Fruit fly (Drosophila melanogaster) whole organism, adult: ENCODE measurements around the gene kumpel.

ENCODE experiments used
- CG12768 ChIP-seq: fragments of 200-800 bp; sonication (Bioruptor generic); optimal IDR thresholded peaks from 2 replicates; lab custom pipeline; 2017; ENCODE audit warnings: missing biosample characterization, missing genetic modification characterization, mild to moderate bottlenecking, moderate library complexity, missing genetic modification reagents
- CG7101 ChIP-seq: fragments of 200-800 bp; sonication (Bioruptor generic); optimal IDR thresholded peaks from 2 replicates; lab custom pipeline; 2018; ENCODE audit warnings: missing biosample characterization, mild to moderate bottlenecking, missing genetic modification characterization, moderate library complexity
- Clk ChIP-seq: fragments of 200-800 bp; sonication (Bioruptor generic); optimal IDR thresholded peaks from 2 replicates; lab custom pipeline; 2017; ENCODE audit warnings: missing biosample characterization, missing genetic modification characterization
- Crg-1 ChIP-seq: fragments of 200-800 bp; sonication (Bioruptor generic); optimal IDR thresholded peaks from 2 replicates; lab custom pipeline; 2016; ENCODE audit warnings: missing biosample characterization, missing genetic modification characterization
- Hr96 ChIP-seq: fragments of 200-800 bp; sonication (Bioruptor generic); optimal IDR thresholded peaks from 2 replicates; lab custom pipeline; 2016; ENCODE audit warnings: missing biosample characterization, missing genetic modification characterization
- cnc ChIP-seq, 2 experiments: fragments of >200 bp; optimal IDR thresholded peaks; 2 replicates each; lab custom pipeline; 2017
- kay ChIP-seq: fragments of 200-800 bp; sonication (Bioruptor generic); peaks from one replicate; lab custom pipeline; 2016; ENCODE audit warnings: missing biosample characterization, missing genetic modification characterization, borderline replicate concordance
- ovo ChIP-seq: fragments of 200-800 bp; sonication (Bioruptor generic); optimal IDR thresholded peaks from 2 replicates; lab custom pipeline; 2016; ENCODE audit warnings: missing biosample characterization, missing genetic modification characterization
- pad ChIP-seq: fragments of 200-800 bp; sonication (Bioruptor generic); optimal IDR thresholded peaks from 3 replicates; lab custom pipeline; 2017; ENCODE audit warnings: missing biosample characterization, missing genetic modification characterization, mild to moderate bottlenecking, moderate library complexity, missing genetic modification reagents

DNA sequence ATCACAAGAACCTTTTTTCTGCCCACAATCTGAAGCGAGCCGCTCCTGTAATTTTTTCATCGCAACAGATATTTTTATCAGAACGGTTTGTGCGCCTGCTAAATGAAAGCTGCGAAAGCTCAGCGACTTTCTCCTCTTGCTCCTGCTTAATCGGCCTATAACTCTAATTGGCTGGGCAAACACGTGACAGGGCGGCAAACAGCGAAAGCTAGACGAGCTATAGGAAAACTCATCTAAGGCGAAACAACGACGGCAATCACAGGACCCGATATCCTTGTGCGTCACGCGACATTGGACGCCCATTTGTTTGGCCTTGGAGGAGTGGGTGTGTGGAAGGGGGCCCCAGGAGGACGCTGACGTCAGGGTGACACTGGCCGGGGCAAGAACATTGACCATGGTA lies 60.1 kb downstream of the kumpel start:
- TF ChIP-seq ovo (GFP tag; lab: Kevin White, UChicago) (no peak), Clk (GFP tag; lab: Kevin White, UChicago) (no peak), kay (no peak), Crg-1 (GFP tag; lab: Kevin White, UChicago) (no peak), Hr96 (no peak), cnc (optimal IDR thresholded peaks at IDR 0.05; lab: Kevin White, UChicago) (no peak), CG7101 (tag; lab: Kevin White, UChicago) (no peak), pad (GFP tag; lab: Kevin White, UChicago) (no peak), CG12768 (GFP tag; lab: Kevin White, UChicago) (no peak)
